Fruit fly (Drosophila melanogaster): Measurements from ENCODE around the gene Tango5.

The Tango5 gene

DNA sequence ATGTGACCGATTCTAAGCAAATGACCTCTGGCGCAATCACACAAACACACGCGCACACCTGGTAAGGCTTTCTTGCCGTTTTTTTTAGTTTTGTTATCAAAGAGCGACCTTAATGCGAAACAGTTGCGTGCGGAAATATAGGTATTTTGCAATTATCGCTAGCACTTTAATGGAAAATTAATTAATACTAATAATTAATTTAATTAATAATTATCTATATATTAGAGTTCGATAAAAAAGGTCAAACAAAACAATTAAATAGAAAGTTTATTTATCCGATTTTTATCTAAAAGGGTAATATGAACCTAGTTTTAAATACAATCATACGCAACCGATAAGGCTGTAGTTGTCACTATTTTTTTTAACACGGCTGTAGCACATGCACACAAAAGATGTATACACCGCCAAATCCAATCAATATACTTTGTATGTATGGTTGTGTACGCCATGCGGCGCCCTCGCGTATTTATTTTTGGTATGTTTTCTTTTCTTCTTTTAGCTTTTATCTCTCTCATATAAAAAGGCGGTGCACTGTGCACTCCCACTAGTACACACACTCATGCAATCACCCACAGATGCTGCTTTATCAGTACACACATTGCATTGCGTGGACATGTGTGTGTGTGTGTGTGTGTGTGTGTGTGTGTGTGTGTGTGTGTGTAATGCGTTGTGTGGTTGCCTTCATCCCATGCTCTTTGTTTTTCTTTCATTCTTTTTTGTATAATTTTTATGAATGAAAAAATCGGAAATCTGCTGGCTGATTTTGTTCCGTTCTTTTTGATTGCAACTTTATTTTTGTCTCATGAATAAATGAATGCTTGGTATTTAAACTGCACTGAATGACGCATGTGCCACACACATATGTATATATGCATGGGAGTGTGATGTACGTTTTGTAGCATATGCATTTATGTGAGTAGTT, 38.5 kb upstream of the Tango5 start:
- TF ChIP-seq Hr78 (GFP tag; optimal IDR thresholded peaks at IDR 0.05) = no peak
- TF ChIP-seq foxo (GFP tag; optimal IDR thresholded peaks at IDR 0.05) = peak in 1 of 2 experiments; percentile 61
- peak; percentile 19 for TF ChIP-seq fru (GFP tag; optimal IDR thresholded peaks at IDR 0.05)
- peak; percentile 39 for TF ChIP-seq rgr (GFP tag; optimal IDR thresholded peaks at IDR 0.05)
- no peak for TF ChIP-seq usp (GFP tag; optimal IDR thresholded peaks at IDR 0.05)
- peak; percentile 28 for TF ChIP-seq woc (GFP tag; optimal IDR thresholded peaks at IDR 0.05)
- TF ChIP-seq dsf (GFP tag; optimal IDR thresholded peaks at IDR 0.05; ENCODE audit: borderline replicate concordance) = no peak
- TF ChIP-seq N (GFP tag; optimal IDR thresholded peaks at IDR 0.05) = no peak
- TF ChIP-seq Rel (GFP tag; optimal IDR thresholded peaks at IDR 0.05) = no peak
- peak; percentile 24 for TF ChIP-seq Rel (tag; optimal IDR thresholded peaks at IDR 0.05)
- peak; percentile 66 for TF ChIP-seq HLH106 (tag; optimal IDR thresholded peaks at IDR 0.05)
- peak; percentile 65 for TF ChIP-seq psq (GFP tag; optimal IDR thresholded peaks at IDR 0.05)
- peak; percentile 13 for TF ChIP-seq ey (GFP tag; optimal IDR thresholded peaks at IDR 0.05)
- peak; percentile 65 for TF ChIP-seq Sp1 (GFP tag; optimal IDR thresholded peaks at IDR 0.05)
- TF ChIP-seq CG32264 (GFP tag; optimal IDR thresholded peaks at IDR 0.05) = no peak
- peak; percentile 21 for TF ChIP-seq OdsH (GFP tag; optimal IDR thresholded peaks at IDR 0.05)
- no peak for TF ChIP-seq tai (GFP tag; optimal IDR thresholded peaks at IDR 0.05)
- TF ChIP-seq Hnf4 (GFP tag; optimal IDR thresholded peaks at IDR 0.05) = no peak
- TF ChIP-seq CrebA (GFP tag; optimal IDR thresholded peaks at IDR 0.05; ENCODE audit: borderline replicate concordance) = no peak
- TF ChIP-seq h (GFP tag; optimal IDR thresholded peaks at IDR 0.05) = peak; percentile 25
- TF ChIP-seq Myc (optimal IDR thresholded peaks at IDR 0.05) = no peak
- TF ChIP-seq dmrt93B (GFP tag; optimal IDR thresholded peaks at IDR 0.05) = peak; percentile 39
- TF ChIP-seq brk (GFP tag; optimal IDR thresholded peaks at IDR 0.05) = no peak
- TF ChIP-seq sage (GFP tag; optimal IDR thresholded peaks at IDR 0.05) = peak; percentile 18
- TF ChIP-seq Dif (GFP tag; optimal IDR thresholded peaks at IDR 0.05; ENCODE audit: partially characterized antibody) = no peak
- no peak for TF ChIP-seq CG9705 (GFP tag; optimal IDR thresholded peaks at IDR 0.05)
- no peak for TF ChIP-seq Vsx2 (GFP tag; optimal IDR thresholded peaks at IDR 0.05; ENCODE audit: partially characterized antibody)
- no peak for TF ChIP-seq Hr83 (GFP tag; optimal IDR thresholded peaks at IDR 0.05; ENCODE audit: poor library complexity, severe bottlenecking)
- TF ChIP-seq jim (GFP tag; optimal IDR thresholded peaks at IDR 0.05) = no peak

- TF ChIP-seq foxo (GFP tag; optimal IDR thresholded peaks at IDR 0.05) = no peak
- TF ChIP-seq ey (GFP tag; optimal IDR thresholded peaks at IDR 0.05) = no peak
- TF ChIP-seq fru (GFP tag; optimal IDR thresholded peaks at IDR 0.05) = no peak
- no peak for TF ChIP-seq HLH106 (tag; optimal IDR thresholded peaks at IDR 0.05)
- TF ChIP-seq dsf (GFP tag; optimal IDR thresholded peaks at IDR 0.05; ENCODE audit: borderline replicate concordance) = no peak
- no peak for TF ChIP-seq N (GFP tag; optimal IDR thresholded peaks at IDR 0.05)
- TF ChIP-seq dmrt93B (GFP tag; optimal IDR thresholded peaks at IDR 0.05) = no peak
- TF ChIP-seq woc (GFP tag; optimal IDR thresholded peaks at IDR 0.05) = no peak
- TF ChIP-seq usp (GFP tag; optimal IDR thresholded peaks at IDR 0.05) = no peak
These were observed 37.7 kb upstream of the Tango5 start for dm6 chrX:10801827-10802456.

DNA sequence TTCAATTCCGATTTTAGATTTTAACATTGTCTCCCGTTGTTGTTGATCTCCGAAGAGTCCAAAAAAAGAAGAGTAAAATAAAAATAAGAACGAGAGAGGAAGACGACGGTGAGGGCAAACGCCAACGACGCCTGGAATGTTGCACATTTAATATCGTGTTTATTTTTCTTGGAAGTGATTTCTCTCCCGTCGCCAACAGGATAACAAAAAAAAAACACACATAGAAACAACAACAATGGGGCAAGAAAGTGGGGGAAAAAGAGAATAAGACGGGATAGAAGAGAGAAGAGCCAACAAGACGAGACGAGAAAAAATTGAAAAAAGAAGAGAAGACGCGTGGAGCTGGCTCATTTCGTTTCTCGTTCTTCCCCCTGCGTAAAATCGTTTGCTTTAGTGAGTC, 36.8 kb upstream of the Tango5 start:
- TF ChIP-seq psq (GFP tag; optimal IDR thresholded peaks at IDR 0.05) (peak; percentile 73), Dif (GFP tag; optimal IDR thresholded peaks at IDR 0.05; ENCODE audit: partially characterized antibody) (peak; percentile 0), br (GFP tag; optimal IDR thresholded peaks at IDR 0.05) (no peak), CrebA (GFP tag; optimal IDR thresholded peaks at IDR 0.05; ENCODE audit: borderline replicate concordance) (no peak), dmrt93B (GFP tag; optimal IDR thresholded peaks at IDR 0.05) (no peak), dl (GFP tag; optimal IDR thresholded peaks at IDR 0.05; ENCODE audit: insufficient read depth in 1 of 2, partially characterized antibody in 2 of 2) (no peak), Rel (GFP tag; optimal IDR thresholded peaks at IDR 0.05) (no peak), Rel (tag; optimal IDR thresholded peaks at IDR 0.05) (peak; percentile 33), jim (GFP tag; optimal IDR thresholded peaks at IDR 0.05) (no peak), foxo (GFP tag; optimal IDR thresholded peaks at IDR 0.05) (no peak), Jra (GFP tag; optimal IDR thresholded peaks at IDR 0.05) (no peak), tai (GFP tag; optimal IDR thresholded peaks at IDR 0.05) (no peak)

All from whole organism, wandering third instar larva.